Worm (Caenorhabditis elegans): Measurements from ENCODE around the gene fbxb-51.

ce11 chrII:1537321-1537720, 13.2 kb upstream of the fbxb-51 start, which contains the start of gene fbxb-42:
- TF ChIP-seq ama-1 (optimal IDR thresholded peaks at IDR 0.05) (no peak), hmbx-1 (tag; optimal IDR thresholded peaks at IDR 0.05) (no peak), flt-1 (GFP tag; IDR thresholded peaks at IDR 0.05) (no peak), scrt-1 (GFP tag; IDR thresholded peaks at IDR 0.05) (no peak), aly-1 (tag; optimal IDR thresholded peaks at IDR 0.05) (no peak), ceh-36 (tag; optimal IDR thresholded peaks at IDR 0.05) (no peak), B0310.2 (tag; optimal IDR thresholded peaks at IDR 0.05) (no peak), hmg-4 (GFP tag; optimal IDR thresholded peaks at IDR 0.05) (no peak), tbx-11 (GFP tag; IDR thresholded peaks at IDR 0.05) (no peak), sea-1 (GFP tag; conservative IDR thresholded peaks at IDR 0.05) (no peak), tra-4 (tag; optimal IDR thresholded peaks at IDR 0.05) (no peak), pes-1 (GFP tag; IDR thresholded peaks at IDR 0.05) (no peak), ets-7 (tag; optimal IDR thresholded peaks at IDR 0.05) (no peak)
